Comparison of ENCODE assay signal across 2 fruit fly cellular contexts in the genomic region with DNA sequence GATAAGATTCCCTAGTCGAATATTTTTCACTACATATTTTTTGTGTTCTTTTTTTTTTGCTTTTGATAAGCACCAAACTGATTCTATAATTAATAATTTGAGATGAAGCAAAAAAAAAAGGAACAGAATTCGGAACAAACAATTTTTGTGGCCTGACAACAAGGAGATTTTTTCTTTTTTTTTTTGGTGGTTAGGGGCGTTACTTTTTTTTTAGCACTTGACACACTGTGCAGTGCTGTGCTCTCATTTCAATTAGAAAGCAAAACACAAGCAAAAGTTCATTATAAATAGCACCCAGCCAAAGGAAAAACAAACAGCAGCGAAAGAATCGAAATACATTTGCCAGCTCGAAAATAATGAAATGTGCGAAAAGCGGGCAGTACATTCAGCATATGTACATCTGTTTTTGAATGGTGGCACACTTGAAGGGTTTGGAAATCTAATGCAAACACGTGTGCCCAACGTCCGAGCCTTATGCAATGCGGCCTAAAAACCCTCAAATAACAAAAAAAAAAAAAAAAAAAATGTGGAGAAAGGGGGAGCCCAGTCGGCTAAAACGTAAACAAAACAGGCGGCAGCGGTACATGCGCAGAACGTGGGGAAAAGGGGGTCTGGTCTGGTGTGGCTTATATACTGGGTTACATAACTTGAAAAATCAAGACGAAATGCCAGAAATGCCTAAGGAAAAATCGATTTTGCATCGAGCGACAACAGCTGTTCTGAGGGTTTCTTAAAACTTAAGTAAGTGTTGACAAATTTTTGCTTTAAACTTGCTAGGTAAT.
TF ChIP-seq lines count a peak whose summit lies in the region.

No protein-coding gene starts in this region.

TF ChIP-seq in whole organism, embryonic, 481 proteins besides CTCF, POLR2A, EP300 and RAD21 (continued from another document and continues in another):
- peak; percentile 57 for TF ChIP-seq ranshi (GFP tag; IDR thresholded peaks at IDR 0.05; lab: Robert Waterston, UW)
- TF ChIP-seq CG17359 (tag; optimal IDR thresholded peaks at IDR 0.05; lab: Kevin White, UChicago), result peak; percentile 43
- TF ChIP-seq CG3163 (GFP tag; optimal IDR thresholded peaks at IDR 0.05; lab: Kevin White, UChicago), result no peak
- no peak for TF ChIP-seq Ets65A (GFP tag; lab: Kevin White, UChicago)
- no peak for TF ChIP-seq CG31224 (GFP tag; IDR thresholded peaks at IDR 0.05; lab: Robert Waterston, UW)
- TF ChIP-seq kah (GFP tag; optimal IDR thresholded peaks at IDR 0.05; lab: Kevin White, UChicago), result no peak
- peak; percentile 21 for TF ChIP-seq CG9817 (tag; optimal IDR thresholded peaks at IDR 0.05; lab: Kevin White, UChicago)
- TF ChIP-seq Hmx (GFP tag; optimal IDR thresholded peaks at IDR 0.05; lab: Kevin White, UChicago), result peak; percentile 36
- TF ChIP-seq CG1832 (GFP tag; optimal IDR thresholded peaks at IDR 0.05; lab: Kevin White, UChicago), result no peak
- no peak for TF ChIP-seq CG1529 (GFP tag; optimal IDR thresholded peaks at IDR 0.05; lab: Kevin White, UChicago)
- TF ChIP-seq CG11504 (tag; optimal IDR thresholded peaks at IDR 0.05; lab: Kevin White, UChicago), result peak; percentile 38
- peak; percentile 35 for TF ChIP-seq Meics (GFP tag; optimal IDR thresholded peaks at IDR 0.05; lab: Kevin White, UChicago)
- TF ChIP-seq CG11247 (GFP tag; IDR thresholded peaks at IDR 0.05; lab: Robert Waterston, UW), result peak; percentile 20; the same call in 1 of the 2 replicates
- peak; percentile 11 for TF ChIP-seq CG13624 (GFP tag; optimal IDR thresholded peaks at IDR 0.05; lab: Kevin White, UChicago)
- peak; percentile 7 for TF ChIP-seq Mad (GFP tag; optimal IDR thresholded peaks at IDR 0.05; lab: Kevin White, UChicago)
- peak; percentile 59 for TF ChIP-seq slbo (GFP tag; IDR thresholded peaks at IDR 0.05; lab: Robert Waterston, UW)
- no peak for TF ChIP-seq CG3838 (GFP tag; optimal IDR thresholded peaks at IDR 0.05; lab: Kevin White, UChicago)
- peak; percentile 10 for TF ChIP-seq crc (GFP tag; optimal IDR thresholded peaks at IDR 0.05; lab: Kevin White, UChicago)
- peak; percentile 20 for TF ChIP-seq pum (GFP tag; optimal IDR thresholded peaks at IDR 0.05; lab: Kevin White, UChicago)
- TF ChIP-seq lov (optimal IDR thresholded peaks at IDR 0.05; lab: Kevin White, UChicago), result no peak
- TF ChIP-seq lov (GFP tag; IDR thresholded peaks at IDR 0.05; lab: Robert Waterston, UW), result 0 out of 3 replicates have a peak, but pooled peaks have one; percentile 27
- TF ChIP-seq CG13287 (GFP tag; IDR thresholded peaks at IDR 0.05; lab: Robert Waterston, UW; ENCODE audit: partially characterized antibody), result 0 out of 2 replicates have a peak, but pooled peaks have one; percentile 7
- TF ChIP-seq E2f1 (GFP tag; IDR thresholded peaks at IDR 0.05; lab: Robert Waterston, UW), result peak; percentile 24; the same call in 1 of the 2 replicates
- TF ChIP-seq lab (GFP tag; optimal IDR thresholded peaks at IDR 0.05; lab: Kevin White, UChicago), result peak; percentile 54
- TF ChIP-seq chinmo (GFP tag; IDR thresholded peaks at IDR 0.05; lab: Robert Waterston, UW; ENCODE audit: partially characterized antibody), result 0 out of 4 replicates have a peak, but pooled peaks have one; percentile 45
- peak; percentile 45 for TF ChIP-seq ind (GFP tag; optimal IDR thresholded peaks at IDR 0.05; lab: Kevin White, UChicago)
- TF ChIP-seq CG10321 (GFP tag; IDR thresholded peaks at IDR 0.05; lab: Robert Waterston, UW), result 0 out of 2 replicates have a peak, but pooled peaks have one; percentile 28
- peak; percentile 49 for TF ChIP-seq CG17385 (GFP tag; optimal IDR thresholded peaks at IDR 0.05; lab: Kevin White, UChicago)
- TF ChIP-seq jigr1 (GFP tag; IDR thresholded peaks at IDR 0.05; lab: Robert Waterston, UW), result no peak
- peak; percentile 31 for TF ChIP-seq CoRest (tag; optimal IDR thresholded peaks at IDR 0.05; lab: Kevin White, UChicago)
- TF ChIP-seq hkb (optimal IDR thresholded peaks at IDR 0.05; lab: Kevin White, UChicago), result no peak
- TF ChIP-seq hkb (GFP tag; IDR thresholded peaks at IDR 0.05; lab: Robert Waterston, UW), result peak; percentile 40; the same call in 1 of the 2 replicates
- TF ChIP-seq Adf1 (GFP tag; IDR thresholded peaks at IDR 0.05; lab: Robert Waterston, UW), result peak; percentile 26; the same call in 1 of the 2 replicates
- no peak for TF ChIP-seq odd (GFP tag; optimal IDR thresholded peaks at IDR 0.05; lab: Kevin White, UChicago)
- 0 out of 3 replicates have a peak, but pooled peaks have one; percentile 34 for TF ChIP-seq Optix (GFP tag; IDR thresholded peaks at IDR 0.05; lab: Robert Waterston, UW)
- no peak for TF ChIP-seq CG6272 (GFP tag; IDR thresholded peaks at IDR 0.05; lab: Robert Waterston, UW)
- no peak for TF ChIP-seq mirr (GFP tag; optimal IDR thresholded peaks at IDR 0.05; lab: Kevin White, UChicago)
- TF ChIP-seq h (optimal IDR thresholded peaks at IDR 0.05; lab: Kevin White, UChicago), result no peak
- TF ChIP-seq vvl (GFP tag; IDR thresholded peaks at IDR 0.05; lab: Robert Waterston, UW), result peak; percentile 64
- peak; percentile 24 for TF ChIP-seq pho (GFP tag; optimal IDR thresholded peaks at IDR 0.05; lab: Kevin White, UChicago)
- peak; percentile 23 for TF ChIP-seq CG7556 (GFP tag; optimal IDR thresholded peaks at IDR 0.05; lab: Kevin White, UChicago)
- peak; percentile 49; the same call in 2 of the 3 replicates for TF ChIP-seq tgo (GFP tag; IDR thresholded peaks at IDR 0.05; lab: Robert Waterston, UW)
- peak; percentile 46 for TF ChIP-seq CG3281 (GFP tag; optimal IDR thresholded peaks at IDR 0.05; lab: Kevin White, UChicago)
- 0 out of 2 replicates have a peak, but pooled peaks have one; percentile 11 for TF ChIP-seq Atf6 (GFP tag; IDR thresholded peaks at IDR 0.05; lab: Robert Waterston, UW)
- TF ChIP-seq sob (GFP tag; IDR thresholded peaks at IDR 0.05; lab: Robert Waterston, UW), result peak; percentile 54; the same call in 1 of the 2 replicates
- TF ChIP-seq CG17328 (GFP tag; IDR thresholded peaks at IDR 0.05; lab: Robert Waterston, UW), result peak; percentile 46; the same call in 1 of the 2 replicates
- TF ChIP-seq CG15601 (tag; optimal IDR thresholded peaks at IDR 0.05; lab: Kevin White, UChicago), result no peak
- TF ChIP-seq ERR (GFP tag; optimal IDR thresholded peaks at IDR 0.05; lab: Kevin White, UChicago), result peak; percentile 30
- peak; percentile 90 for TF ChIP-seq onecut (GFP tag; IDR thresholded peaks at IDR 0.05; lab: Robert Waterston, UW)
- peak in 1 of 2 experiments; percentile 45 for TF ChIP-seq Hr51 (GFP tag; optimal IDR thresholded peaks at IDR 0.05; lab: Kevin White, UChicago)
- peak; percentile 19 for TF ChIP-seq CG13775 (GFP tag; optimal IDR thresholded peaks at IDR 0.05; lab: Kevin White, UChicago)
- TF ChIP-seq CG4328 (GFP tag; optimal IDR thresholded peaks at IDR 0.05; lab: Kevin White, UChicago), result peak; percentile 30
- peak in 1 of 2 experiments; percentile 5 for TF ChIP-seq bsh (GFP tag; optimal IDR thresholded peaks at IDR 0.05; lab: Kevin White, UChicago)
- peak; percentile 23 for TF ChIP-seq Myb (GFP tag; optimal IDR thresholded peaks at IDR 0.05; lab: Kevin White, UChicago)
- peak; percentile 32 for TF ChIP-seq Sox100B (GFP tag; optimal IDR thresholded peaks at IDR 0.05; lab: Kevin White, UChicago)
- no peak for TF ChIP-seq CG14050 (GFP tag; IDR thresholded peaks at IDR 0.05; lab: Robert Waterston, UW)
- TF ChIP-seq Blimp-1 (GFP tag; optimal IDR thresholded peaks at IDR 0.05; lab: Kevin White, UChicago), result peak; percentile 27
- TF ChIP-seq NK7.1 (GFP tag; optimal IDR thresholded peaks at IDR 0.05; lab: Kevin White, UChicago), result peak; percentile 2

TF ChIP-seq in whole organism, prepupa, 60 proteins besides CTCF, POLR2A, EP300 and RAD21 (continued from another document):
- TF ChIP-seq Smox (GFP tag; optimal IDR thresholded peaks at IDR 0.05; lab: Kevin White, UChicago) (no peak), dsx (GFP tag; optimal IDR thresholded peaks at IDR 0.05; lab: Kevin White, UChicago; ENCODE audit: poor library complexity, severe bottlenecking) (no peak), CG15336 (GFP tag; IDR thresholded peaks at IDR 0.05; lab: Robert Waterston, UW) (peak; percentile 56), CG6276 (GFP tag; optimal IDR thresholded peaks at IDR 0.05; lab: Kevin White, UChicago) (peak; percentile 50), Gug (GFP tag; IDR thresholded peaks at IDR 0.05; lab: Robert Waterston, UW) (no peak; the same call in 1 of the 2 replicates), Sox102F (GFP tag; optimal IDR thresholded peaks at IDR 0.05; lab: Kevin White, UChicago) (no peak), salr (GFP tag; optimal IDR thresholded peaks at IDR 0.05; lab: Kevin White, UChicago) (peak in 1 of 2 experiments; percentile 29), lz (GFP tag; optimal IDR thresholded peaks at IDR 0.05; lab: Kevin White, UChicago) (peak; percentile 38), net (GFP tag; optimal IDR thresholded peaks at IDR 0.05; lab: Kevin White, UChicago) (peak; percentile 26)
